Worm (Caenorhabditis elegans) whole organism, L2 larva: ENCODE measurements around the gene sri-60.

Source experiments
- F13H6.1 ChIP-seq: sonication (generic microtip); optimal IDR thresholded peaks from 2 replicates; lab custom pipeline; 2016; ENCODE audit warnings: missing genetic modification characterization, missing compliant biosample characterization
- ceh-82 ChIP-seq: fragments of 150-350 bp; optimal IDR thresholded peaks from 2 replicates; lab custom pipeline; 2014; ENCODE audit warnings: missing biosample characterization, missing genetic modification characterization
- fos-1 ChIP-seq: fragments of 150-350 bp; optimal IDR thresholded peaks from 2 replicates; lab custom pipeline; 2014; ENCODE audit warnings: missing biosample characterization, missing genetic modification characterization
- skn-1 ChIP-seq: sonication (generic microtip); optimal IDR thresholded peaks from 2 replicates; lab custom pipeline; 2017; ENCODE audit warnings: missing biosample characterization, missing genetic modification characterization
- snpc-4 ChIP-seq: fragments of 150-350 bp; optimal IDR thresholded peaks from 2 replicates; lab custom pipeline; 2014; ENCODE audit warnings: missing biosample characterization, missing genetic modification characterization
- zag-1 ChIP-seq: fragments of 150-350 bp; optimal IDR thresholded peaks from 2 replicates; lab custom pipeline; 2014; ENCODE audit warnings: missing biosample characterization, missing genetic modification characterization
- ztf-4 ChIP-seq: fragments of 150-350 bp; optimal IDR thresholded peaks from 2 replicates; lab custom pipeline; 2014; ENCODE audit warnings: missing biosample characterization, missing genetic modification characterization

DNA sequence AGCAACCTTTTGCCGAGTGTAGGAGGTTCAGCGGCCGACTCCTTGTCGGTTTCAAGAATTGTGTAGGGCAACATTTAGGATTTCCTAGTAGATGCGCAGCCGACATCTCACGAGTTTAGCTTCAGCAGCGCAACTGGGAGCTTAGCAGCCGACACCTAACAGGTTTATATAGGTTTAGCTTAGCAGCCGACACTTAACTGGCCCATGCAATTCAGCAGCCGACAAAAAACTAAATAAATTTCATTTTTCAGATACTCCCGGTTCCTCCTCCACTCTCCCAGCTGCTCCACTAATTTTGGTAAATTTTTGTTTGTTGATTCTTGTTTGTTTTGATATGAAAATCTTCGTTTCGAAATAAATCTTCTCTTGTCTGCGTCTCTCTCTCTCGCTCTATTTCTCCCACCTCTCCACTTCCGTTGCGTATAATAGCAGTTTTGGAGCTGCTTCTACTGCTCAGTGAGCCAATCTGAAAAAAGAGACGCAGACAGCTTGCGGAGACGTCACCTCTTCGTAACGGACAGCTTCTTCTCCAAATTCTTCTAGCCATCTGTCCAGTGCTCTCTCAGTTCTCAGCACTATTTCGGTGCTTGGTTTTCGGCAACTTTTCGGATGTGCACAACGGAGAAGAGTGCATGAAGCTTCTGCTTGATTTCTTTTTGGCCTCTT, 45.4 kb upstream of the sri-60 start:
- TF ChIP-seq snpc-4 (tag; lab: Kevin White, UChicago) = peak; percentile 65
- no peak for TF ChIP-seq fos-1 (tag; lab: Kevin White, UChicago)
- peak; percentile 74 for TF ChIP-seq F13H6.1
- TF ChIP-seq zag-1 (tag; lab: Kevin White, UChicago) = peak; percentile 82
- TF ChIP-seq skn-1 (tag; lab: Kevin White, UChicago) = no peak
- peak; percentile 56 for TF ChIP-seq ceh-82
- no peak for TF ChIP-seq ztf-4 (tag; lab: Kevin White, UChicago)
